ENCODE assay signal across 5 fruit fly cellular contexts in the genomic region with DNA sequence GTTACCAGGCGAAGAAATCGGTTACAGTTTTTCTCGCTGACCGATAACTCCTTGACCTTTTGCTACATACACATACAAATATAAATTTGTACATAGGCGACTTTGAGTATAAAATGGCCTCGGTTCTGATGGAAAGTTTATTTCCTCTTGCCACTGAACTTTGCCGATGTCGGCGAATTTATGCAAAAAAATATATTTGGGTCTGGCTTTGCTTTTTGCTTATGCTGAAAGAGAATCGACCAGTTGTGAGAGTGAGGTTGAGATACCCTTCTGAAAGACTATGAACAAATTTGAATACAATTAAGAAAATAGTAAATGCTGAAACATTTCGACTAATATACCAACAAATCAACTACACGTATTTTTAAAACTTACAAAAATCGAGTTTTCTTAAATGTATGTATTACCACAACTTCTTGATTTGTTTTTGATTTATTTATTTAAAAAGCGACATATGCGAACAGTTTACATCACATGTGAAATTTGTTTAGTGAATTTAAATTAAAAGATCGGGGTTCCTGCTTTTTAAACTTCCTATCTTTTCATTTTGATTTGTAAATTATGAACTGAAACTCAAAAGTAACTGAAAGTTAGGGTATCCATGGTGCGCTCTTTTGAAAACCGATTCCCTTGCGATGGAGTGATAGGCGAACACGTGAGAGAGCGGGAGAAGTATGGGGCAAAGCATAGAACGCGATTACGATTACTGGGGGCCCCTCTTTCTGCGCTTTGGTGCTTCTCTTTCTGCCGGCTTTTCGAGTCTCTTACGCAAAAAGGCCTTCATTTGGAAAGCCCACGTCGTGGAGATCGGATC.
TF ChIP-seq lines count a peak whose summit lies in the region.

No protein-coding gene starts in this region.

- TF ChIP-seq CTCF in whole organism, embryonic (GFP tag; optimal IDR thresholded peaks at IDR 0.05; lab: Kevin White, UChicago): no peak

TF ChIP-seq in whole organism, adult, 20 proteins besides CTCF, POLR2A, EP300 and RAD21 (continues in another document):
- TF ChIP-seq tj (GFP tag; optimal IDR thresholded peaks at IDR 0.05; lab: Kevin White, UChicago): peak; percentile 93
- TF ChIP-seq ovo (GFP tag; optimal IDR thresholded peaks at IDR 0.05; lab: Kevin White, UChicago): no peak
- no peak for TF ChIP-seq kay (GFP tag; lab: Kevin White, UChicago; ENCODE audit: borderline replicate concordance)
- no peak for TF ChIP-seq cnc (optimal IDR thresholded peaks at IDR 0.05; lab: Kevin White, UChicago)
- TF ChIP-seq CG1620 (GFP tag; optimal IDR thresholded peaks at IDR 0.05; lab: Kevin White, UChicago): peak; percentile 38
- TF ChIP-seq Hr96 (GFP tag; optimal IDR thresholded peaks at IDR 0.05; lab: Kevin White, UChicago): peak; percentile 67
- TF ChIP-seq Mnt (GFP tag; optimal IDR thresholded peaks at IDR 0.05; lab: Kevin White, UChicago): peak; percentile 65
- peak; percentile 90 for TF ChIP-seq CG11617 (GFP tag; optimal IDR thresholded peaks at IDR 0.05; lab: Kevin White, UChicago)
- TF ChIP-seq CG12768 (GFP tag; optimal IDR thresholded peaks at IDR 0.05; lab: Kevin White, UChicago): peak; percentile 50
- TF ChIP-seq pad (GFP tag; optimal IDR thresholded peaks at IDR 0.05; lab: Kevin White, UChicago): peak; percentile 75
- TF ChIP-seq CG33017 (tag; optimal IDR thresholded peaks at IDR 0.05; lab: Kevin White, UChicago): peak; percentile 69
- peak; percentile 74 for TF ChIP-seq CG7045 (GFP tag; optimal IDR thresholded peaks at IDR 0.05; lab: Kevin White, UChicago)
- peak; percentile 45 for TF ChIP-seq toe (GFP tag; optimal IDR thresholded peaks at IDR 0.05; lab: Kevin White, UChicago)
- peak; percentile 70 for TF ChIP-seq CG7101 (tag; optimal IDR thresholded peaks at IDR 0.05; lab: Kevin White, UChicago)
- TF ChIP-seq Clk (GFP tag; optimal IDR thresholded peaks at IDR 0.05; lab: Kevin White, UChicago): peak; percentile 49
- peak; percentile 32 for TF ChIP-seq Crg-1 (GFP tag; optimal IDR thresholded peaks at IDR 0.05; lab: Kevin White, UChicago)

TF ChIP-seq in whole organism, embryonic, 481 proteins besides CTCF, POLR2A, EP300 and RAD21 (continues in another document):
- TF ChIP-seq lilli (GFP tag; optimal IDR thresholded peaks at IDR 0.05; lab: Kevin White, UChicago): peak; percentile 87
- peak; percentile 47 for TF ChIP-seq CG4854 (GFP tag; optimal IDR thresholded peaks at IDR 0.05; lab: Kevin White, UChicago)
- peak; percentile 5 for TF ChIP-seq Antp (GFP tag; optimal IDR thresholded peaks at IDR 0.05; lab: Kevin White, UChicago)
- no peak for TF ChIP-seq CG9876 (GFP tag; optimal IDR thresholded peaks at IDR 0.05; lab: Kevin White, UChicago)
- no peak for TF ChIP-seq fru (optimal IDR thresholded peaks at IDR 0.05; lab: Kevin White, UChicago)
- peak; percentile 23 for TF ChIP-seq CG10366 (GFP tag; IDR thresholded peaks at IDR 0.05; lab: Robert Waterston, UW)
- TF ChIP-seq CG17612 (GFP tag; IDR thresholded peaks at IDR 0.05; lab: Robert Waterston, UW): no peak
- peak; percentile 36 for TF ChIP-seq CG1792 (GFP tag; optimal IDR thresholded peaks at IDR 0.05; lab: Kevin White, UChicago)
- TF ChIP-seq Trl (optimal IDR thresholded peaks at IDR 0.05; lab: Kevin White, UChicago): peak; percentile 65 to 74
- peak; percentile 66 for TF ChIP-seq Trl (GFP tag; optimal IDR thresholded peaks at IDR 0.05; lab: Kevin White, UChicago)
- peak; percentile 71 for TF ChIP-seq Ssrp (tag; optimal IDR thresholded peaks at IDR 0.05; lab: Kevin White, UChicago)
- TF ChIP-seq CG7745 (tag; optimal IDR thresholded peaks at IDR 0.05; lab: Kevin White, UChicago): no peak
- TF ChIP-seq zfh1 (GFP tag; IDR thresholded peaks at IDR 0.05; lab: Robert Waterston, UW): 0 out of 3 replicates have a peak, but pooled peaks have one; percentile 23
- no peak for TF ChIP-seq CG15073 (GFP tag; optimal IDR thresholded peaks at IDR 0.05; lab: Kevin White, UChicago)
- TF ChIP-seq ttk (GFP tag; IDR thresholded peaks at IDR 0.05; lab: Robert Waterston, UW): peak; percentile 13; the same call in 1 of the 2 replicates
- no peak for TF ChIP-seq CG8765 (GFP tag; IDR thresholded peaks at IDR 0.05; lab: Robert Waterston, UW)

TF ChIP-seq in whole organism, prepupa, 60 proteins besides CTCF, POLR2A, EP300 and RAD21 (continues in another document):
- peak; percentile 71 for TF ChIP-seq dsx (GFP tag; optimal IDR thresholded peaks at IDR 0.05; lab: Kevin White, UChicago; ENCODE audit: poor library complexity, severe bottlenecking)
- TF ChIP-seq CG6276 (GFP tag; optimal IDR thresholded peaks at IDR 0.05; lab: Kevin White, UChicago): peak; percentile 82
- TF ChIP-seq net (GFP tag; optimal IDR thresholded peaks at IDR 0.05; lab: Kevin White, UChicago): peak; percentile 84
- peak; percentile 72 for TF ChIP-seq CG8632 (GFP tag; optimal IDR thresholded peaks at IDR 0.05; lab: Kevin White, UChicago)
- no peak for TF ChIP-seq Hr38 (GFP tag; optimal IDR thresholded peaks at IDR 0.05; lab: Kevin White, UChicago)
- no peak for TF ChIP-seq CG11294 (GFP tag; IDR thresholded peaks at IDR 0.05; lab: Robert Waterston, UW)
- TF ChIP-seq Lpt (GFP tag; optimal IDR thresholded peaks at IDR 0.05; lab: Kevin White, UChicago): peak; percentile 67
- TF ChIP-seq ss (GFP tag; optimal IDR thresholded peaks at IDR 0.05; lab: Kevin White, UChicago): peak; percentile 72 to 84
- peak; percentile 86 for TF ChIP-seq Sox14 (GFP tag; optimal IDR thresholded peaks at IDR 0.05; lab: Kevin White, UChicago)
- peak; percentile 23; the same call in 1 of the 2 replicates for TF ChIP-seq Gug (GFP tag; IDR thresholded peaks at IDR 0.05; lab: Robert Waterston, UW)
- peak; percentile 81 for TF ChIP-seq Smox (GFP tag; optimal IDR thresholded peaks at IDR 0.05; lab: Kevin White, UChicago)
- peak; percentile 49 for TF ChIP-seq CG11902 (GFP tag; optimal IDR thresholded peaks at IDR 0.05; lab: Kevin White, UChicago)
- peak; percentile 71 for TF ChIP-seq fd59A (GFP tag; optimal IDR thresholded peaks at IDR 0.05; lab: Kevin White, UChicago)
- peak; percentile 75 for TF ChIP-seq CG3919 (GFP tag; optimal IDR thresholded peaks at IDR 0.05; lab: Kevin White, UChicago)
- TF ChIP-seq acj6 (GFP tag; optimal IDR thresholded peaks at IDR 0.05; lab: Kevin White, UChicago): peak; percentile 75
- peak; percentile 69 for TF ChIP-seq vri (GFP tag; optimal IDR thresholded peaks at IDR 0.05; lab: Kevin White, UChicago)

TF ChIP-seq in whole organism, pupa, 21 proteins besides CTCF, POLR2A, EP300 and RAD21 (continues in another document):
- TF ChIP-seq CG10348 (GFP tag; IDR thresholded peaks at IDR 0.05; lab: Robert Waterston, UW): no peak
- no peak for TF ChIP-seq rn (GFP tag; IDR thresholded peaks at IDR 0.05; lab: Robert Waterston, UW)
- TF ChIP-seq CG9948 (tag; optimal IDR thresholded peaks at IDR 0.05; lab: Kevin White, UChicago): peak; percentile 76
- peak; percentile 44; the same call in 1 of the 2 replicates for TF ChIP-seq Ets98B (GFP tag; IDR thresholded peaks at IDR 0.05; lab: Robert Waterston, UW)
- peak; percentile 85 for TF ChIP-seq CG8159 (tag; optimal IDR thresholded peaks at IDR 0.05; lab: Kevin White, UChicago)
- peak; percentile 77 for TF ChIP-seq Pif1A (GFP tag; optimal IDR thresholded peaks at IDR 0.05; lab: Kevin White, UChicago)
- TF ChIP-seq CG15710 (tag; optimal IDR thresholded peaks at IDR 0.05; lab: Kevin White, UChicago): peak; percentile 77
- TF ChIP-seq D1 (tag; optimal IDR thresholded peaks at IDR 0.05; lab: Kevin White, UChicago): peak; percentile 63
- TF ChIP-seq CG14655 (GFP tag; optimal IDR thresholded peaks at IDR 0.05; lab: Kevin White, UChicago): peak; percentile 90
- peak; percentile 74 for TF ChIP-seq Pif1B (GFP tag; optimal IDR thresholded peaks at IDR 0.05; lab: Kevin White, UChicago)
- TF ChIP-seq gl (tag; optimal IDR thresholded peaks at IDR 0.05; lab: Kevin White, UChicago): no peak
- no peak for TF ChIP-seq CG4496 (GFP tag; IDR thresholded peaks at IDR 0.05; lab: Robert Waterston, UW)
- TF ChIP-seq CG34367 (tag; optimal IDR thresholded peaks at IDR 0.05; lab: Kevin White, UChicago): peak; percentile 63
- TF ChIP-seq fd96Ca (GFP tag; IDR thresholded peaks at IDR 0.05; lab: Robert Waterston, UW): 0 out of 3 replicates have a peak, but pooled peaks have one; percentile 19
- TF ChIP-seq CG17806 (tag; optimal IDR thresholded peaks at IDR 0.05; lab: Kevin White, UChicago): peak; percentile 65
- peak; percentile 74 for TF ChIP-seq Snoo (tag; optimal IDR thresholded peaks at IDR 0.05; lab: Kevin White, UChicago)
- TF ChIP-seq EcR (GFP tag; optimal IDR thresholded peaks at IDR 0.05; lab: Kevin White, UChicago): peak; percentile 1
- TF ChIP-seq CG12605 (GFP tag; IDR thresholded peaks at IDR 0.05; lab: Robert Waterston, UW): no peak

TF ChIP-seq in whole organism, wandering third instar larva, 38 proteins besides CTCF, POLR2A, EP300 and RAD21 (continues in another document):
- TF ChIP-seq Sp1 (GFP tag; optimal IDR thresholded peaks at IDR 0.05; lab: Kevin White, UChicago): peak; percentile 87
- TF ChIP-seq usp (GFP tag; optimal IDR thresholded peaks at IDR 0.05; lab: Kevin White, UChicago): no peak
- TF ChIP-seq OdsH (GFP tag; optimal IDR thresholded peaks at IDR 0.05; lab: Kevin White, UChicago): peak; percentile 81
- TF ChIP-seq Jra (GFP tag; optimal IDR thresholded peaks at IDR 0.05; lab: Kevin White, UChicago): peak; percentile 67
- TF ChIP-seq Dif (GFP tag; optimal IDR thresholded peaks at IDR 0.05; lab: Kevin White, UChicago; ENCODE audit: partially characterized antibody): peak; percentile 51
- peak in 1 of 2 experiments; percentile 60 for TF ChIP-seq dl (GFP tag; optimal IDR thresholded peaks at IDR 0.05; lab: Kevin White, UChicago; ENCODE audit: insufficient read depth in 1 of 2, partially characterized antibody in 2 of 2)
- TF ChIP-seq h (GFP tag; optimal IDR thresholded peaks at IDR 0.05; lab: Kevin White, UChicago): peak; percentile 83
- peak; percentile 85 for TF ChIP-seq ey (GFP tag; optimal IDR thresholded peaks at IDR 0.05; lab: Kevin White, UChicago)
- TF ChIP-seq CG9705 (GFP tag; optimal IDR thresholded peaks at IDR 0.05; lab: Kevin White, UChicago): peak; percentile 63
- no peak for TF ChIP-seq CrebA (GFP tag; optimal IDR thresholded peaks at IDR 0.05; lab: Kevin White, UChicago; ENCODE audit: borderline replicate concordance)
- TF ChIP-seq Hr83 (GFP tag; optimal IDR thresholded peaks at IDR 0.05; lab: Kevin White, UChicago; ENCODE audit: poor library complexity, severe bottlenecking): no peak
- TF ChIP-seq foxo (GFP tag; optimal IDR thresholded peaks at IDR 0.05; lab: Kevin White, UChicago): peak in 1 of 2 experiments; percentile 86
- peak; percentile 87 for TF ChIP-seq fru (GFP tag; optimal IDR thresholded peaks at IDR 0.05; lab: Kevin White, UChicago)
- TF ChIP-seq br (GFP tag; optimal IDR thresholded peaks at IDR 0.05; lab: Kevin White, UChicago): peak; percentile 83
- TF ChIP-seq lola (GFP tag; optimal IDR thresholded peaks at IDR 0.05; lab: Kevin White, UChicago): no peak
- TF ChIP-seq brk (GFP tag; optimal IDR thresholded peaks at IDR 0.05; lab: Kevin White, UChicago): peak; percentile 23
- TF ChIP-seq psq (GFP tag; optimal IDR thresholded peaks at IDR 0.05; lab: Kevin White, UChicago): peak; percentile 89
- no peak for TF ChIP-seq Myc (optimal IDR thresholded peaks at IDR 0.05; lab: Kevin White, UChicago)
- TF ChIP-seq woc (GFP tag; optimal IDR thresholded peaks at IDR 0.05; lab: Kevin White, UChicago): peak; percentile 96
- TF ChIP-seq Hr78 (GFP tag; optimal IDR thresholded peaks at IDR 0.05; lab: Kevin White, UChicago): no peak
